Worm (Caenorhabditis elegans) whole organism, young adult: Measurements from ENCODE around the gene syp-2.

ENCODE experiments used
- F10E7.11 ChIP-seq: sonication (generic microtip); optimal IDR thresholded peaks from 2 replicates; lab custom pipeline; 2017; ENCODE audit warnings: mild to moderate bottlenecking, missing genetic modification characterization, moderate library complexity, missing compliant biosample characterization
- F22D6.2 ChIP-seq: sonication (generic microtip); optimal IDR thresholded peaks from 2 replicates; lab custom pipeline; 2016; ENCODE audit warnings: mild to moderate bottlenecking, missing genetic modification characterization, missing compliant biosample characterization
- F33H1.4 ChIP-seq: fragments of 200-800 bp; sonication (Bioruptor generic); IDR thresholded peaks from 2 replicates; pipeline ENCODE4 v1.3.6; 2022; ENCODE audit warnings: missing genetic modification reagents, missing genetic modification characterization, missing compliant biosample characterization
- F57A8.1 ChIP-seq: fragments of 200-800 bp; sonication (Bioruptor generic); optimal IDR thresholded peaks from 2 replicates; lab custom pipeline; 2018; ENCODE audit warnings: mild to moderate bottlenecking, missing genetic modification characterization, moderate library complexity, missing compliant biosample characterization
- K12H6.12 ChIP-seq: fragments of 200-800 bp; sonication (Bioruptor generic); optimal IDR thresholded peaks from 2 replicates; lab custom pipeline; 2018; ENCODE audit warnings: mild to moderate bottlenecking, missing genetic modification characterization, missing compliant biosample characterization
- T07F8.4 ChIP-seq: sonication (generic microtip); optimal IDR thresholded peaks from 2 replicates; lab custom pipeline; 2016; ENCODE audit warnings: mild to moderate bottlenecking, missing genetic modification characterization, moderate library complexity, missing compliant biosample characterization
- Y53F4B.3 ChIP-seq: fragments of 200-800 bp; sonication (Bioruptor generic); IDR thresholded peaks from 2 replicates; pipeline ENCODE4 v1.3.6; 2022; ENCODE audit warnings: missing genetic modification reagents, missing genetic modification characterization, missing compliant biosample characterization
- Y53G8AR.9 ChIP-seq: fragments of 200-800 bp; sonication (Bioruptor generic); conservative IDR thresholded peaks from 2 replicates; pipeline ENCODE4 v1.3.6; 2022; ENCODE audit warnings: missing genetic modification reagents, missing genetic modification characterization, missing compliant biosample characterization
- ZK185.1 ChIP-seq: sonication (generic microtip); optimal IDR thresholded peaks from 2 replicates; lab custom pipeline; 2016; ENCODE audit warnings: mild to moderate bottlenecking, missing genetic modification characterization, missing compliant biosample characterization; ENCODE audit not compliant: poor library complexity, severe bottlenecking
- ama-1 ChIP-seq, 3 experiments: fragments of 150-350 bp in 1 of 3; sonication (generic microtip) in 2 of 3; optimal IDR thresholded peaks; 2 replicates each; lab custom pipeline; 2014 to 2018; ENCODE audit warnings: missing biosample characterization in 2 of 3, missing genetic modification characterization in 2 of 3, missing genetic modification reagents in 2 of 3
- attf-3 ChIP-seq: fragments of 200-800 bp; sonication (Bioruptor generic); conservative IDR thresholded peaks from 2 replicates; pipeline ENCODE4 v1.3.6; 2022; ENCODE audit warnings: missing genetic modification reagents, missing genetic modification characterization, missing compliant biosample characterization
- attf-5 ChIP-seq: fragments of 200-800 bp; sonication (Bioruptor generic); optimal IDR thresholded peaks from 2 replicates; lab custom pipeline; 2018; ENCODE audit warnings: mild to moderate bottlenecking, missing genetic modification characterization, missing compliant biosample characterization
- attf-6 ChIP-seq: fragments of 200-800 bp; sonication (Bioruptor generic); IDR thresholded peaks from 2 replicates; pipeline ENCODE4 v1.3.6; 2022; ENCODE audit warnings: missing genetic modification reagents, missing genetic modification characterization, missing compliant biosample characterization
- bed-1 ChIP-seq: fragments of 200-800 bp; sonication (Bioruptor generic); IDR thresholded peaks from 2 replicates; pipeline ENCODE4 v1.3.6; 2022; ENCODE audit warnings: missing genetic modification reagents, missing genetic modification characterization, missing compliant biosample characterization
- cebp-1 ChIP-seq, 2 experiments: fragments of 200-800 bp in 1 of 2; sonication (Bioruptor generic) in 1 of 2; sonication (generic microtip) in 1 of 2; IDR thresholded peaks in 1 of 2; optimal IDR thresholded peaks in 1 of 2; 2 replicates each; pipeline versions ENCODE4 v1.3.6 to Lab custom; 2017 to 2022; ENCODE audit warnings: missing compliant biosample characterization in 2 of 2, missing genetic modification characterization in 2 of 2, mild to moderate bottlenecking in 1 of 2, missing genetic modification reagents in 1 of 2, moderate library complexity in 1 of 2
- ceh-40 ChIP-seq: fragments of 200-800 bp; sonication (Bioruptor generic); IDR thresholded peaks from 2 replicates; pipeline ENCODE4 v1.3.6; 2022; ENCODE audit warnings: missing genetic modification characterization, missing compliant biosample characterization
- dox-1 ChIP-seq: fragments of 200-800 bp; sonication (Bioruptor generic); IDR thresholded peaks from 2 replicates; pipeline ENCODE4 v1.3.6; 2022; ENCODE audit warnings: missing genetic modification reagents, missing genetic modification characterization, missing compliant biosample characterization
- dpl-1 ChIP-seq: fragments of 150-350 bp; optimal IDR thresholded peaks from 2 replicates; lab custom pipeline; 2014; ENCODE audit warnings: missing biosample characterization, missing genetic modification reagents, missing genetic modification characterization
- efl-1 ChIP-seq: fragments of 150-350 bp; optimal IDR thresholded peaks from 2 replicates; lab custom pipeline; 2014; ENCODE audit warnings: missing biosample characterization, missing genetic modification reagents, missing genetic modification characterization
- egl-18 ChIP-seq: fragments of 200-800 bp; sonication (Bioruptor generic); IDR thresholded peaks from 2 replicates; pipeline ENCODE4 v1.3.6; 2022; ENCODE audit warnings: missing genetic modification reagents, missing genetic modification characterization, missing compliant biosample characterization
- egrh-3 ChIP-seq: fragments of 200-800 bp; sonication (Bioruptor generic); IDR thresholded peaks from 2 replicates; pipeline ENCODE4 v1.3.6; 2022; ENCODE audit warnings: missing genetic modification reagents, missing genetic modification characterization, missing compliant biosample characterization
- hlh-26 ChIP-seq: fragments of 200-800 bp; sonication (Bioruptor generic); conservative IDR thresholded peaks from 2 replicates; pipeline ENCODE4 v1.3.6; 2022; ENCODE audit warnings: missing genetic modification reagents, missing genetic modification characterization, missing compliant biosample characterization
- hmg-1.2 ChIP-seq: fragments of 200-800 bp; sonication (Bioruptor generic); IDR thresholded peaks from 2 replicates; pipeline ENCODE4 v1.3.6; 2022; ENCODE audit warnings: missing genetic modification reagents, missing genetic modification characterization, missing compliant biosample characterization
- hmg-20 ChIP-seq: fragments of 200-800 bp; sonication (Bioruptor generic); IDR thresholded peaks from 2 replicates; pipeline ENCODE4 v1.3.6; 2022; ENCODE audit warnings: missing genetic modification reagents, missing genetic modification characterization, missing compliant biosample characterization
- lin-54 ChIP-seq: fragments of 200-800 bp; sonication (Bioruptor generic); optimal IDR thresholded peaks from 2 replicates; lab custom pipeline; 2018; ENCODE audit warnings: mild to moderate bottlenecking, missing genetic modification characterization, missing compliant biosample characterization
- mes-4 ChIP-seq: sonication (generic microtip); optimal IDR thresholded peaks from 2 replicates; lab custom pipeline; 2016; ENCODE audit warnings: missing genotype, missing genetic modification characterization, missing compliant biosample characterization
- mxl-1 ChIP-seq: sonication (generic microtip); optimal IDR thresholded peaks from 2 replicates; lab custom pipeline; 2016; ENCODE audit warnings: missing genetic modification characterization, missing compliant biosample characterization
- nhr-120 ChIP-seq: fragments of 200-800 bp; sonication (Bioruptor generic); IDR thresholded peaks from 2 replicates; pipeline ENCODE4 v1.3.6; 2022; ENCODE audit warnings: missing genetic modification characterization, missing compliant biosample characterization
- nhr-27 ChIP-seq: fragments of 200-800 bp; sonication (Bioruptor generic); optimal IDR thresholded peaks from 2 replicates; lab custom pipeline; 2018; ENCODE audit warnings: mild to moderate bottlenecking, missing genetic modification characterization, moderate library complexity, missing compliant biosample characterization
- nhr-90 ChIP-seq: sonication (generic microtip); optimal IDR thresholded peaks from 2 replicates; lab custom pipeline; 2016; ENCODE audit warnings: missing genotype, mild to moderate bottlenecking, missing genetic modification characterization, missing compliant biosample characterization
- rcor-1 ChIP-seq: fragments of 200-800 bp; sonication (Bioruptor generic); IDR thresholded peaks from 2 replicates; pipeline ENCODE4 v1.3.6; 2022; ENCODE audit warnings: missing genetic modification reagents, missing genetic modification characterization, missing compliant biosample characterization
- rec-8 ChIP-seq, 2 experiments: sonication (generic microtip); optimal IDR thresholded peaks; 2 replicates each; lab custom pipeline; 2016; ENCODE audit warnings: mild to moderate bottlenecking in 2 of 2, missing genetic modification characterization in 2 of 2, missing genetic modification reagents in 2 of 2, missing genotype in 2 of 2, missing biosample characterization in 1 of 2, missing compliant biosample characterization in 1 of 2, moderate library complexity in 1 of 2
- tbp1 ChIP-seq: fragments of 200-800 bp; sonication (Bioruptor generic); optimal IDR thresholded peaks from 2 replicates; lab custom pipeline; 2018; ENCODE audit warnings: mild to moderate bottlenecking, missing genetic modification characterization, missing compliant biosample characterization
- tlf-1 ChIP-seq: fragments of 200-800 bp; sonication (Bioruptor generic); optimal IDR thresholded peaks from 2 replicates; lab custom pipeline; 2018; ENCODE audit warnings: mild to moderate bottlenecking, missing genetic modification characterization, missing compliant biosample characterization
- xnd-1 ChIP-seq: sonication (generic microtip); optimal IDR thresholded peaks from 2 replicates; lab custom pipeline; 2016; ENCODE audit warnings: missing genotype, missing genetic modification reagents, missing genetic modification characterization, missing compliant biosample characterization
- ztf-28 ChIP-seq: fragments of 200-800 bp; sonication (Bioruptor generic); IDR thresholded peaks from 2 replicates; pipeline ENCODE4 v1.3.6; 2022; ENCODE audit warnings: missing genetic modification reagents, missing genetic modification characterization, missing compliant biosample characterization
- ztf-3 ChIP-seq: fragments of 200-800 bp; sonication (Bioruptor generic); optimal IDR thresholded peaks from 2 replicates; lab custom pipeline; 2018; ENCODE audit warnings: mild to moderate bottlenecking, missing genetic modification characterization, missing compliant biosample characterization

The syp-2 gene

DNA sequence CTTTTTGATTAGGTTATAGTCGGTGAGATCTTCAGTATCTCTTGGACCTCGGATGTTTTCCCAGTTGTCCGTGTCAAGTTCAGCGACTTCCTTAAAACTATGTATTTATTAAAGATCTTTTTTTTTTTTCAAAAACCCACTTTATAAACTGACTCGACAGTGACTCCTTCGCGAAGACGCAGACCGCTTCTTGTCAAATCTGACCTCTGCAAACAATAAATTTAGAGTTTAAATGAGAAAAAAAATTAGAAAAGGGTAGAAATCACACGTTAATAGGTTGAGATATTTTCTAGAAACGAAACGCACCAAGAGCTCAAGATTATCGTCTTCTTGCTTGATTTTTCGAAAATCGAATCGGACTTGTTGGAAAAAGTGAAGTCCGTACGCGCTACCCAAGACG is 513 bp upstream of the syp-2 start, which contains the start of gene C24G6.8:
Gene C24G6.8 (minus strand): TSS at position 101 of the 400 bp plus-strand sequence.
- TF ChIP-seq rcor-1 (GFP tag; lab: Robert Waterston, UW) = no peak
- TF ChIP-seq egl-18 (GFP tag; lab: Robert Waterston, UW) = no peak
- no peak for TF ChIP-seq attf-3 (GFP tag; lab: Robert Waterston, UW)
- TF ChIP-seq efl-1 (GFP tag; lab: Kevin White, UChicago) = no peak
- TF ChIP-seq ztf-3 (GFP tag; lab: Kevin White, UChicago) = no peak
- no peak for TF ChIP-seq hmg-20
- no peak for TF ChIP-seq tbp1 (GFP tag; lab: Kevin White, UChicago)
- TF ChIP-seq ceh-40 (GFP tag; lab: Robert Waterston, UW) = no peak
- no peak for TF ChIP-seq attf-5
- no peak for TF ChIP-seq cebp-1 (GFP tag; IDR thresholded peaks at IDR 0.05; lab: Robert Waterston, UW)
- TF ChIP-seq cebp-1 (tag; optimal IDR thresholded peaks at IDR 0.05; lab: Kevin White, UChicago) = no peak

DNA sequence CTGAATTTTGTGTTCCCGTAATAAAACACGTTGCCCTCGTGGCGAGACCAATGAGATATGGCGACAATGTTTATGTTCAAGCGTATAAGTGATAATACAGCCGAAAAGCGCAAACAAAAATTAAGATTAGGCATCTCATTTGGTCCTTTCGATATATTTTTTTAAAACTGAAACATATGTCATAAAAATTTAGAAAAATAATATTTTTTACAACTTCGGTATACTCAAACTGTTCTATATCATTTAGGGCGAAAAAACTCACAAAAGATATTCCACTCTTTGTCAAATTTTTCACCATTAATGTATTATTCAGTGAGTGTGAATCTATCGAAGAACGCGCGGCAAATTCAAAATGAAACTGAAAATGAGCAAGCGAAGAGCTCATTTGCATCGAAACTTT is 2.2 kb downstream of the syp-2 start, which contains the start of gene cft-1:
Gene cft-1 (plus strand): TSS at position 301 of the 400 bp plus-strand sequence.
- TF ChIP-seq attf-6 (GFP tag; lab: Robert Waterston, UW) (no peak), hmg-1.2 (GFP tag; lab: Robert Waterston, UW) (no peak), mxl-1 (no peak), egrh-3 (GFP tag; lab: Robert Waterston, UW) (no peak), lin-54 (GFP tag; lab: Kevin White, UChicago) (no peak), efl-1 (GFP tag; lab: Kevin White, UChicago) (no peak), tbp1 (GFP tag; lab: Kevin White, UChicago) (no peak), F57A8.1 (GFP tag; lab: Kevin White, UChicago) (no peak), F33H1.4 (no peak), ZK185.1 (no peak)

DNA sequence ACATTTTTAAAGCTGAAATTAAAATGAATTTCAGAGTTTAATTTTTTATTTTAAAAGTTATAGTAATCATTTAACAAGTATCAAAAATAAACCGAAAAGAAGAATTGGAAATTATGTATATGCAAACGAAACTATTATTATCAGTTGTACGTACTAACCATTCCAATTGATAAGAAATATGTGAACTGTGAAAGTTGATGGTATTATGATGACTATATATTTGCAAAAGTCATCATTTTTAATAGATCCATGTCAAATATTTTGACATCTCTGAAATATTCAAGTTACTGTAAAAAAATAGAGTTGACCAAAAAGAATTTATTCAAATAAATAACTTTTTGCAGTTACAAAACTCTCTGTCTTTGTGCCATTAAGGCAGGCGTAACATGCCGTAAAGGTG is 11.8 kb downstream of the syp-2 start, which contains the start of gene ugt-48:
Gene ugt-48 (minus strand): TSS at position 12 of the 400 bp plus-strand sequence.
- TF ChIP-seq hmg-1.2 (GFP tag; lab: Robert Waterston, UW) = no peak
- no peak for TF ChIP-seq Y53G8AR.9 (GFP tag; lab: Robert Waterston, UW)
- TF ChIP-seq cebp-1 (GFP tag; IDR thresholded peaks at IDR 0.05; lab: Robert Waterston, UW) = no peak
- no peak for TF ChIP-seq cebp-1 (tag; optimal IDR thresholded peaks at IDR 0.05; lab: Kevin White, UChicago)
- no peak for TF ChIP-seq nhr-120 (GFP tag; lab: Robert Waterston, UW)
- no peak for TF ChIP-seq ztf-28 (GFP tag; lab: Robert Waterston, UW)
- TF ChIP-seq ZK185.1 = no peak
- TF ChIP-seq F22D6.2 (tag; lab: Kevin White, UChicago) = no peak
- no peak for TF ChIP-seq ama-1 (optimal IDR thresholded peaks at IDR 0.05; lab: Kevin White, UChicago)
- no peak for TF ChIP-seq ama-1 (GFP tag; optimal IDR thresholded peaks at IDR 0.05; lab: Kevin White, UChicago)
- no peak for TF ChIP-seq dpl-1 (GFP tag; lab: Kevin White, UChicago)
- no peak for TF ChIP-seq mxl-1

DNA sequence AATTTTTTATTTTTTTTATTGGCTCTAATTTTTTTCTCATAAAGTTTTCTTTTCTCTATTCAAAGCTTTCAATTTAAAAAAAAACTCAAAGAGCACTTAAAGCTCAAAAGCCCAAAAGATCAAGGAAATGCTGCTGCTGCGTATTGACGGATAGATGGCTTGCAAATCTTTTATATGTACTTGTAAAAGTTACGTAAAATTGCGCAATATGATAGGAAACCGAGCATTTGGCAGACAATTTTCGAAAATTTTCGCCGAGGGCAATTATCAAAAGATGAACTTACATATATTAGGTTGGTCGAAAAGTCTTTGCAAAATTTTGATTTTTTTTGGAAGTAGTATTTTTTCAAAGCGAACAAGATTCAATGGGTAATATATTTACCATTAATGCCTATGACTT is 12.2 kb downstream of the syp-2 start:
- TF ChIP-seq T07F8.4 (tag; lab: Kevin White, UChicago) (no peak), K12H6.12 (no peak), nhr-27 (no peak), mes-4 (tag; lab: Kevin White, UChicago) (no peak), hlh-26 (no peak), bed-1 (GFP tag; lab: Robert Waterston, UW) (no peak), cebp-1 (GFP tag; IDR thresholded peaks at IDR 0.05; lab: Robert Waterston, UW) (no peak), cebp-1 (tag; optimal IDR thresholded peaks at IDR 0.05; lab: Kevin White, UChicago) (no peak), xnd-1 (tag; lab: Kevin White, UChicago) (no peak), F10E7.11 (tag; lab: Kevin White, UChicago) (no peak), nhr-90 (no peak), Y53F4B.3 (no peak), tlf-1 (no peak), dox-1 (GFP tag; lab: Robert Waterston, UW) (no peak), rec-8 (tag; optimal IDR thresholded peaks at IDR 0.05; lab: Kevin White, UChicago) (no peak), lin-54 (GFP tag; lab: Kevin White, UChicago) (no peak)
